Worm (Caenorhabditis elegans): ENCODE results near the gene Y62H9A.10.

ce11 chrX:11931559-11931958 lies 29.0 kb upstream of the Y62H9A.10 start, which contains the start of gene dot-1.4:
- TF ChIP-seq snpc-4 (GFP tag; optimal IDR thresholded peaks at IDR 0.05) (no peak), snpc-4 (tag; optimal IDR thresholded peaks at IDR 0.05) (no peak), ceh-27 (GFP tag; optimal IDR thresholded peaks at IDR 0.05) (no peak), lin-35 (GFP tag; optimal IDR thresholded peaks at IDR 0.05) (no peak), snpc-1.3 (tag; optimal IDR thresholded peaks at IDR 0.05; ENCODE audit: insufficient read depth) (no peak), somi-1 (GFP tag; optimal IDR thresholded peaks at IDR 0.05) (no peak), nhr-120 (GFP tag; IDR thresholded peaks at IDR 0.05) (no peak)

Data from whole organism, young adult.